Worm (Caenorhabditis elegans) whole organism, L1 larva: ENCODE measurements around the gene cest-31.

ENCODE experiments used
- alr-1 ChIP-seq: fragments of 200-800 bp; sonication (Bioruptor generic); optimal IDR thresholded peaks from 2 replicates; lab custom pipeline; 2018; ENCODE audit warnings: borderline replicate concordance, mild to moderate bottlenecking, missing genetic modification characterization, missing compliant biosample characterization
- ets-5 ChIP-seq: fragments of 200-800 bp; sonication (Bioruptor generic); IDR thresholded peaks from 2 replicates; pipeline ENCODE4 v1.3.6; 2022; ENCODE audit warnings: missing genetic modification characterization, missing compliant biosample characterization
- fos-1 ChIP-seq: fragments of 150-350 bp; optimal IDR thresholded peaks from 2 replicates; lab custom pipeline; 2014; ENCODE audit warnings: missing biosample characterization, missing genetic modification characterization
- hlh-4 ChIP-seq: sonication (generic microtip); optimal IDR thresholded peaks from 2 replicates; lab custom pipeline; 2016; ENCODE audit warnings: mild to moderate bottlenecking, missing genetic modification characterization, missing compliant biosample characterization
- lin-39 ChIP-seq: fragments of 150-350 bp; optimal IDR thresholded peaks from 2 replicates; lab custom pipeline; 2014; ENCODE audit warnings: missing biosample characterization, missing genetic modification reagents, missing genetic modification characterization
- nhr-11 ChIP-seq: fragments of 150-350 bp; optimal IDR thresholded peaks from 2 replicates; lab custom pipeline; 2014; ENCODE audit warnings: missing biosample characterization, missing genetic modification characterization
- nhr-12 ChIP-seq: sonication (generic microtip); optimal IDR thresholded peaks from 2 replicates; lab custom pipeline; 2017; ENCODE audit warnings: missing biosample characterization, missing genetic modification characterization
- nhr-76 ChIP-seq: sonication (generic microtip); optimal IDR thresholded peaks from 2 replicates; lab custom pipeline; 2017; ENCODE audit warnings: missing biosample characterization, missing genetic modification characterization
- nhr-90 ChIP-seq: sonication (generic microtip); optimal IDR thresholded peaks from 2 replicates; lab custom pipeline; 2016; ENCODE audit warnings: mild to moderate bottlenecking, missing genetic modification characterization, missing compliant biosample characterization; ENCODE audit not compliant: poor library complexity
- pqm-1 ChIP-seq: sonication (generic microtip); optimal IDR thresholded peaks from 3 replicates; lab custom pipeline; 2017; ENCODE audit warnings: missing biosample characterization, missing genetic modification characterization
- zag-1 ChIP-seq: fragments of 150-350 bp; optimal IDR thresholded peaks from 2 replicates; lab custom pipeline; 2014; ENCODE audit warnings: missing biosample characterization, missing genetic modification characterization
- zip-4 ChIP-seq: fragments of 200-800 bp; sonication (Bioruptor generic); optimal IDR thresholded peaks from 2 replicates; lab custom pipeline; 2018; ENCODE audit warnings: mild to moderate bottlenecking, missing genetic modification characterization, moderate library complexity, missing compliant biosample characterization
- ztf-4 ChIP-seq: fragments of 150-350 bp; optimal IDR thresholded peaks from 2 replicates; lab custom pipeline; 2014; ENCODE audit warnings: missing biosample characterization, missing genetic modification characterization

- TF ChIP-seq pqm-1 (tag; lab: Kevin White, UChicago) = no peak
- TF ChIP-seq ets-5 (GFP tag; lab: Robert Waterston, UW) = no peak
- no peak for TF ChIP-seq zip-4 (GFP tag; lab: Kevin White, UChicago)
- TF ChIP-seq fos-1 (tag; lab: Kevin White, UChicago) = no peak
- no peak for TF ChIP-seq zag-1 (tag; lab: Kevin White, UChicago)
- TF ChIP-seq lin-39 = no peak
- TF ChIP-seq alr-1 (tag; lab: Kevin White, UChicago) = no peak
- TF ChIP-seq hlh-4 (tag; lab: Kevin White, UChicago) = no peak
- TF ChIP-seq nhr-76 (tag; lab: Kevin White, UChicago) = no peak
- no peak for TF ChIP-seq nhr-90
- TF ChIP-seq nhr-11 (tag; lab: Kevin White, UChicago) = no peak
- TF ChIP-seq nhr-12 = no peak
- no peak for TF ChIP-seq ztf-4 (tag; lab: Kevin White, UChicago)
Observed at ce11 chrV:6690075-6690474, 16.0 kb downstream of the cest-31 start.
